Fruit fly (Drosophila melanogaster) whole organism, wandering third instar larva: ENCODE measurements around the gene CG3040.

ENCODE experiments used
- CrebA ChIP-seq: fragments of 200-800 bp; sonication (Bioruptor generic); optimal IDR thresholded peaks from 2 replicates; lab custom pipeline; 2016; ENCODE audit warnings: missing biosample characterization, mild to moderate bottlenecking, missing genetic modification characterization, borderline replicate concordance
- Dfd ChIP-seq: fragments of >200 bp; optimal IDR thresholded peaks from 2 replicates; lab custom pipeline; 2017; ENCODE audit warnings: missing biosample characterization, missing genetic modification characterization
- GATAd ChIP-seq: sonication (Bioruptor generic); optimal IDR thresholded peaks from 2 replicates; lab custom pipeline; 2016; ENCODE audit warnings: missing biosample characterization, missing genetic modification characterization
- HLH106 ChIP-seq: fragments of 200-800 bp; optimal IDR thresholded peaks from 3 replicates; lab custom pipeline; 2019; ENCODE audit warnings: missing biosample characterization, mild to moderate bottlenecking, missing genetic modification characterization, moderate library complexity
- Hr78 ChIP-seq: fragments of >200 bp; optimal IDR thresholded peaks from 2 replicates; lab custom pipeline; 2017; ENCODE audit warnings: missing biosample characterization, missing genetic modification characterization
- Hr83 ChIP-seq: fragments of 200-300 bp; sonication (Bioruptor generic); optimal IDR thresholded peaks from 2 replicates; lab custom pipeline; 2016; ENCODE audit warnings: missing biosample characterization, mild to moderate bottlenecking, missing genetic modification characterization, moderate library complexity; ENCODE audit not compliant: poor library complexity, severe bottlenecking
- Rel ChIP-seq, 2 experiments: fragments of 200-800 bp; sonication (Bioruptor generic) in 1 of 2; optimal IDR thresholded peaks; 2 replicates in 1 of 2; 3 replicates in 1 of 2; lab custom pipeline; 2016 to 2019; ENCODE audit warnings: mild to moderate bottlenecking in 2 of 2, missing biosample characterization in 2 of 2, missing genetic modification characterization in 2 of 2, moderate library complexity in 1 of 2
- br ChIP-seq: fragments of 200-800 bp; sonication (Bioruptor generic); optimal IDR thresholded peaks from 2 replicates; lab custom pipeline; 2016; ENCODE audit warnings: missing biosample characterization, missing genetic modification characterization
- brk ChIP-seq: fragments of 200-800 bp; sonication (Bioruptor generic); optimal IDR thresholded peaks from 2 replicates; lab custom pipeline; 2016; ENCODE audit warnings: missing biosample characterization, mild to moderate bottlenecking, missing genetic modification characterization
- dsf ChIP-seq: sonication (Bioruptor generic); optimal IDR thresholded peaks from 2 replicates; lab custom pipeline; 2016; ENCODE audit warnings: missing biosample characterization, missing genetic modification characterization, borderline replicate concordance
- pan ChIP-seq: fragments of >200 bp; optimal IDR thresholded peaks from 2 replicates; lab custom pipeline; 2017
- sage ChIP-seq: fragments of 200-800 bp; sonication (Bioruptor generic); optimal IDR thresholded peaks from 2 replicates; lab custom pipeline; 2016; ENCODE audit warnings: missing biosample characterization, mild to moderate bottlenecking, missing genetic modification characterization
- usp ChIP-seq: fragments of >200 bp; optimal IDR thresholded peaks from 2 replicates; lab custom pipeline; 2017; ENCODE audit warnings: missing biosample characterization, missing genetic modification characterization

DNA sequence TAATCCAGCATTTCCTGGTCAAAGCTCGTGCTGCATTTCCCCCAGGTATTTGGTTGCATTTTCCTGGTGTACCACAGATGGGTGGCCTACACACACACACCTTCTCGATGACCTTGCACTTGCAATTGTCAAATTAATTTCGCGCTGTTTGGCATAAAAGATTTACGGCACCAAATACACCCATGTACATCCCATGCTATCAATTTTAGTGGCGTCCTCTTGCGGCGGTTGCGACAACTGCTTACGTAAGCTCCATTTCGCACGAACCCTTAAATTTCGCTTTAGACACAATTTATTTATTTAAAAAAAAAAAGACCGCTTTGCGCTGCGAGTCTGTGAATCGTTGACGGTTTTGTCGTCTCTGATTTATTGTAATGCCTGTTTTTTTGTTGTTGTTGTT lies 32.3 kb upstream of the CG3040 start:
- TF ChIP-seq HLH106 (tag; lab: Kevin White, UChicago) (no peak), GATAd (GFP tag; lab: Kevin White, UChicago) (no peak), CrebA (GFP tag; lab: Kevin White, UChicago) (no peak), Rel (GFP tag; optimal IDR thresholded peaks at IDR 0.05; lab: Kevin White, UChicago) (no peak), Rel (tag; optimal IDR thresholded peaks at IDR 0.05; lab: Kevin White, UChicago) (no peak), brk (GFP tag; lab: Kevin White, UChicago) (no peak), pan (lab: Kevin White, UChicago) (no peak), br (GFP tag; lab: Kevin White, UChicago) (no peak), sage (no peak), usp (no peak), dsf (GFP tag; lab: Kevin White, UChicago) (no peak), Hr78 (GFP tag; lab: Kevin White, UChicago) (no peak), Dfd (GFP tag; lab: Kevin White, UChicago) (no peak), Hr83 (GFP tag; lab: Kevin White, UChicago) (no peak)
